Fruit fly (Drosophila melanogaster) whole organism, pupa: ENCODE measurements around the gene Xe7.

Experiments
- CG10348 ChIP-seq: fragments of 200-800 bp; sonication (Bioruptor generic); IDR thresholded peaks from 2 replicates; pipeline ENCODE4 v1.3.6; 2022; ENCODE audit warnings: missing biosample characterization, missing genetic modification characterization
- CG12605 ChIP-seq: fragments of 200-800 bp; sonication (Bioruptor generic); IDR thresholded peaks from 2 replicates; pipeline ENCODE4 v1.3.6; 2022; ENCODE audit warnings: missing biosample characterization, missing genetic modification characterization
- CG13204 ChIP-seq: fragments of 200-800 bp; sonication (Bioruptor generic); optimal IDR thresholded peaks from 2 replicates; lab custom pipeline; 2018; ENCODE audit warnings: missing biosample characterization, mild to moderate bottlenecking, missing genetic modification characterization, moderate library complexity
- CG14655 ChIP-seq: fragments of 200-800 bp; sonication (Bioruptor generic); optimal IDR thresholded peaks from 3 replicates; lab custom pipeline; 2017; ENCODE audit warnings: mild to moderate bottlenecking, missing biosample characterization, missing genetic modification reagents, missing genetic modification characterization
- CG15710 ChIP-seq: fragments of 200-800 bp; sonication (Bioruptor generic); optimal IDR thresholded peaks from 2 replicates; lab custom pipeline; 2018; ENCODE audit warnings: missing biosample characterization, mild to moderate bottlenecking, missing genetic modification characterization, moderate library complexity
- CG17806 ChIP-seq: fragments of 200-800 bp; sonication (Bioruptor generic); optimal IDR thresholded peaks from 2 replicates; lab custom pipeline; 2018; ENCODE audit warnings: missing biosample characterization, mild to moderate bottlenecking, missing genetic modification characterization, moderate library complexity
- CG32121 ChIP-seq: fragments of 200-800 bp; sonication (Bioruptor generic); IDR thresholded peaks from 2 replicates; pipeline ENCODE4 v1.3.6; 2022; ENCODE audit warnings: missing biosample characterization, missing genetic modification characterization
- CG34367 ChIP-seq: fragments of 200-800 bp; sonication (Bioruptor generic); optimal IDR thresholded peaks from 2 replicates; lab custom pipeline; 2018; ENCODE audit warnings: missing biosample characterization, mild to moderate bottlenecking, missing genetic modification characterization
- CG4496 ChIP-seq: fragments of 200-800 bp; sonication (Bioruptor generic); IDR thresholded peaks from 3 replicates; pipeline ENCODE4 v1.3.6; 2022; ENCODE audit warnings: missing biosample characterization, missing genetic modification characterization
- CG8159 ChIP-seq: fragments of 200-800 bp; sonication (Bioruptor generic); optimal IDR thresholded peaks from 3 replicates; lab custom pipeline; 2018; ENCODE audit warnings: missing biosample characterization, mild to moderate bottlenecking, missing genetic modification characterization, moderate library complexity
- CG8301 ChIP-seq: fragments of 200-800 bp; sonication (Bioruptor generic); optimal IDR thresholded peaks from 2 replicates; lab custom pipeline; 2018; ENCODE audit warnings: missing biosample characterization, mild to moderate bottlenecking, missing genetic modification characterization
- CG9948 ChIP-seq: fragments of 200-800 bp; sonication (Bioruptor generic); optimal IDR thresholded peaks from 2 replicates; lab custom pipeline; 2018; ENCODE audit warnings: missing biosample characterization, mild to moderate bottlenecking, missing genetic modification characterization, moderate library complexity
- D1 ChIP-seq: fragments of 200-800 bp; sonication (Bioruptor generic); optimal IDR thresholded peaks from 2 replicates; lab custom pipeline; 2018; ENCODE audit warnings: missing biosample characterization, mild to moderate bottlenecking, missing genetic modification characterization, moderate library complexity
- EcR ChIP-seq: fragments of 200-800 bp; sonication (Bioruptor generic); optimal IDR thresholded peaks from 3 replicates; lab custom pipeline; 2019; ENCODE audit warnings: missing biosample characterization, missing genetic modification characterization, mild to moderate bottlenecking, moderate library complexity, missing genetic modification reagents
- Ets98B ChIP-seq: fragments of 200-800 bp; sonication (Bioruptor generic); IDR thresholded peaks from 2 replicates; pipeline ENCODE4 v1.3.6; 2022; ENCODE audit warnings: missing biosample characterization, missing genetic modification characterization
- Pif1A ChIP-seq: fragments of 200-800 bp; sonication (Bioruptor generic); optimal IDR thresholded peaks from 3 replicates; lab custom pipeline; 2016; ENCODE audit warnings: missing biosample characterization, missing genetic modification characterization
- Pif1B ChIP-seq: fragments of 200-800 bp; sonication (Bioruptor generic); optimal IDR thresholded peaks from 3 replicates; lab custom pipeline; 2016; ENCODE audit warnings: missing biosample characterization, missing genetic modification characterization
- Snoo ChIP-seq: fragments of 200-800 bp; sonication (Bioruptor generic); optimal IDR thresholded peaks from 3 replicates; lab custom pipeline; 2017; ENCODE audit warnings: missing biosample characterization, mild to moderate bottlenecking, missing genetic modification characterization, inconsistent platforms
- fd96Ca ChIP-seq: fragments of 200-800 bp; sonication (Bioruptor generic); IDR thresholded peaks from 3 replicates; pipeline ENCODE4 v1.3.6; 2022; ENCODE audit warnings: missing biosample characterization, missing genetic modification characterization
- gl ChIP-seq: fragments of 200-800 bp; sonication (Bioruptor generic); optimal IDR thresholded peaks from 2 replicates; lab custom pipeline; 2018; ENCODE audit warnings: missing biosample characterization, mild to moderate bottlenecking, missing genetic modification characterization
- rn ChIP-seq: fragments of 200-800 bp; sonication (Bioruptor generic); IDR thresholded peaks from 2 replicates; pipeline ENCODE4 v1.3.6; 2022; ENCODE audit warnings: missing biosample characterization, missing genetic modification characterization

Gene Xe7

dm6 chr3R:5671795-5672657 is 2.9 kb upstream of the Xe7 start:
- TF ChIP-seq D1 (tag; lab: Kevin White, UChicago): no peak
- TF ChIP-seq CG32121: no peak
- TF ChIP-seq CG34367 (tag; lab: Kevin White, UChicago): no peak
- TF ChIP-seq CG12605 (GFP tag; lab: Robert Waterston, UW): no peak
- TF ChIP-seq gl (tag; lab: Kevin White, UChicago): no peak
- TF ChIP-seq, all 21 proteins: peak for 0

- TF ChIP-seq CG13204 (no peak), EcR (GFP tag; lab: Kevin White, UChicago) (peak; percentile 75), D1 (tag; lab: Kevin White, UChicago) (no peak), Ets98B (no peak), CG14655 (peak; percentile 20), CG34367 (tag; lab: Kevin White, UChicago) (peak; percentile 8), CG32121 (no peak), gl (tag; lab: Kevin White, UChicago) (peak; percentile 1), fd96Ca (no peak; the same call in 2 of the 3 replicates), CG12605 (GFP tag; lab: Robert Waterston, UW) (peak; percentile 59), CG10348 (GFP tag; lab: Robert Waterston, UW) (no peak), CG4496 (GFP tag; lab: Robert Waterston, UW) (peak; percentile 59; the same call in 1 of the 3 replicates), CG15710 (tag; lab: Kevin White, UChicago) (no peak)
These were observed 2.1 kb upstream of the Xe7 start for dm6 chr3R:5671265-5671663.

- TF ChIP-seq CG13204 (no peak), gl (tag; lab: Kevin White, UChicago) (peak; percentile 30), CG34367 (tag; lab: Kevin White, UChicago) (no peak), Snoo (tag; lab: Kevin White, UChicago) (no peak), CG8301 (no peak), D1 (tag; lab: Kevin White, UChicago) (no peak), CG15710 (tag; lab: Kevin White, UChicago) (peak; percentile 24), Pif1B (GFP tag; lab: Kevin White, UChicago) (no peak), EcR (GFP tag; lab: Kevin White, UChicago) (no peak), rn (GFP tag; lab: Robert Waterston, UW) (no peak), CG4496 (GFP tag; lab: Robert Waterston, UW) (no peak), CG10348 (GFP tag; lab: Robert Waterston, UW) (no peak), CG14655 (peak; percentile 33), fd96Ca (no peak), CG8159 (tag; lab: Kevin White, UChicago) (peak; percentile 18), CG17806 (peak; percentile 0), Ets98B (no peak), CG12605 (GFP tag; lab: Robert Waterston, UW) (no peak), CG32121 (no peak), CG9948 (no peak), Pif1A (GFP tag; lab: Kevin White, UChicago) (no peak)
These were observed 1.6 kb upstream of the Xe7 start for dm6 chr3R:5670660-5671264.

- TF ChIP-seq Pif1B (GFP tag; lab: Kevin White, UChicago) (no peak), CG13204 (no peak), Snoo (tag; lab: Kevin White, UChicago) (no peak), EcR (GFP tag; lab: Kevin White, UChicago) (no peak), fd96Ca (no peak)
- TF ChIP-seq, all 21 proteins: peak for 0
These were observed 866 bp upstream of the Xe7 start for dm6 chr3R:5669740-5670659.

dm6 chr3R:5660198-5660893 is 8.8 kb downstream of the Xe7 start, which contains the start of gene Wdr33:
TSS of gene Wdr33 (plus strand) at chr3R:5660635.
- TF ChIP-seq rn (GFP tag; lab: Robert Waterston, UW) (no peak), CG4496 (GFP tag; lab: Robert Waterston, UW) (peak; percentile 47; the same call in 2 of the 3 replicates), gl (tag; lab: Kevin White, UChicago) (no peak), Snoo (tag; lab: Kevin White, UChicago) (peak; percentile 33), CG13204 (no peak), CG9948 (peak; percentile 45), Pif1B (GFP tag; lab: Kevin White, UChicago) (no peak), Ets98B (0 out of 2 replicates have a peak, but pooled peaks have one; percentile 6), EcR (GFP tag; lab: Kevin White, UChicago) (no peak), CG17806 (peak; percentile 20), CG15710 (tag; lab: Kevin White, UChicago) (peak; percentile 22), fd96Ca (no peak), CG8159 (tag; lab: Kevin White, UChicago) (peak; percentile 37)
